Worm (Caenorhabditis elegans) whole organism, L4 larva: ENCODE data around the gene clec-135.

ENCODE experiments used
- aly-2 ChIP-seq: sonication (generic microtip); optimal IDR thresholded peaks from 2 replicates; lab custom pipeline; 2018; ENCODE audit warnings: missing biosample characterization, missing genetic modification characterization
- ces-1 ChIP-seq: fragments of 150-350 bp; sonication (generic microtip); optimal IDR thresholded peaks from 4 replicates; lab custom pipeline; 2014; ENCODE audit warnings: missing biosample characterization, missing genetic modification reagents, missing genetic modification characterization
- egl-27 ChIP-seq: sonication (generic microtip); optimal IDR thresholded peaks from 3 replicates; lab custom pipeline; 2017; ENCODE audit warnings: missing biosample characterization, missing genetic modification reagents, missing genetic modification characterization
- lsy-2 ChIP-seq, 2 experiments: fragments of 150-350 bp in 1 of 2; sonication (generic microtip) in 1 of 2; optimal IDR thresholded peaks; 2 replicates each; lab custom pipeline; 2014 to 2017; ENCODE audit warnings: missing biosample characterization in 2 of 2, missing genetic modification characterization in 2 of 2
- nhr-10 ChIP-seq: fragments of 150-350 bp; optimal IDR thresholded peaks from 2 replicates; lab custom pipeline; 2014; ENCODE audit warnings: missing biosample characterization, missing genetic modification characterization
- pqm-1 ChIP-seq: sonication (generic microtip); optimal IDR thresholded peaks from 2 replicates; lab custom pipeline; 2017; ENCODE audit warnings: missing biosample characterization, missing genetic modification characterization
- skn-1 ChIP-seq: fragments of 150-350 bp; optimal IDR thresholded peaks from 2 replicates; lab custom pipeline; 2014; ENCODE audit warnings: missing biosample characterization, missing genetic modification characterization
- unc-39 ChIP-seq: sonication (generic microtip); optimal IDR thresholded peaks from 2 replicates; lab custom pipeline; 2017; ENCODE audit warnings: missing biosample characterization, missing genetic modification characterization

DNA sequence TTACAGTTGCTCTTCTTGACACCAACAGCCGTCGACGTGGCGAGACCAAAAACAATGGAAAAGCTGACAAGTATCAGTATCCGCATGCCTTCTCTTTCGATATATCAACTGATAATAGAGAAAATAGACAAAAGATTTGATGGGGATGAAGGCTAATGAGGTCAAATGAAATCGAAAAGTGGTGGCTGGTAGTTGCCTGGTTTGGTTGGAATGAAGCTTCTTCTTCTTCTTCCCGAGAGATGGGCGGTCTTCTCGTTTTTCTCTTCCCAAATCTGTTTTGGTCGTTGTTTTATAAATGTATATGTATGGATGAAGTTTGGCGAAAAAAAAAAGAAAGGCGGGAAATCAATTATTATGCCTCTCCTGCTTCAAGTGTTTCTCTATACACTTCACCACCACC, 23.2 kb upstream of the clec-135 start, which contains the start of gene C01F1.5:
- TF ChIP-seq lsy-2 (tag; optimal IDR thresholded peaks at IDR 0.05; lab: Kevin White, UChicago) (no peak), ces-1 (GFP tag; lab: Kevin White, UChicago) (no peak), pqm-1 (tag; lab: Kevin White, UChicago) (no peak), egl-27 (tag; lab: Kevin White, UChicago) (no peak), nhr-10 (tag; lab: Kevin White, UChicago) (no peak), skn-1 (tag; lab: Kevin White, UChicago) (no peak), unc-39 (tag; lab: Kevin White, UChicago) (no peak), aly-2 (tag; lab: Kevin White, UChicago) (no peak)
